Fruit fly (Drosophila melanogaster) whole organism, pupa: ENCODE measurements around the gene CG1317.

Experiments
- CG10348 ChIP-seq: fragments of 200-800 bp; sonication (Bioruptor generic); IDR thresholded peaks from 2 replicates; pipeline ENCODE4 v1.3.6; 2022; ENCODE audit warnings: missing biosample characterization, missing genetic modification characterization
- CG12605 ChIP-seq: fragments of 200-800 bp; sonication (Bioruptor generic); IDR thresholded peaks from 2 replicates; pipeline ENCODE4 v1.3.6; 2022; ENCODE audit warnings: missing biosample characterization, missing genetic modification characterization
- CG13204 ChIP-seq: fragments of 200-800 bp; sonication (Bioruptor generic); optimal IDR thresholded peaks from 2 replicates; lab custom pipeline; 2018; ENCODE audit warnings: missing biosample characterization, mild to moderate bottlenecking, missing genetic modification characterization, moderate library complexity
- CG14655 ChIP-seq: fragments of 200-800 bp; sonication (Bioruptor generic); optimal IDR thresholded peaks from 3 replicates; lab custom pipeline; 2017; ENCODE audit warnings: mild to moderate bottlenecking, missing biosample characterization, missing genetic modification reagents, missing genetic modification characterization
- CG15710 ChIP-seq: fragments of 200-800 bp; sonication (Bioruptor generic); optimal IDR thresholded peaks from 2 replicates; lab custom pipeline; 2018; ENCODE audit warnings: missing biosample characterization, mild to moderate bottlenecking, missing genetic modification characterization, moderate library complexity
- CG17806 ChIP-seq: fragments of 200-800 bp; sonication (Bioruptor generic); optimal IDR thresholded peaks from 2 replicates; lab custom pipeline; 2018; ENCODE audit warnings: missing biosample characterization, mild to moderate bottlenecking, missing genetic modification characterization, moderate library complexity
- CG32121 ChIP-seq: fragments of 200-800 bp; sonication (Bioruptor generic); IDR thresholded peaks from 2 replicates; pipeline ENCODE4 v1.3.6; 2022; ENCODE audit warnings: missing biosample characterization, missing genetic modification characterization
- CG34367 ChIP-seq: fragments of 200-800 bp; sonication (Bioruptor generic); optimal IDR thresholded peaks from 2 replicates; lab custom pipeline; 2018; ENCODE audit warnings: missing biosample characterization, mild to moderate bottlenecking, missing genetic modification characterization
- CG4496 ChIP-seq: fragments of 200-800 bp; sonication (Bioruptor generic); IDR thresholded peaks from 3 replicates; pipeline ENCODE4 v1.3.6; 2022; ENCODE audit warnings: missing biosample characterization, missing genetic modification characterization
- CG8159 ChIP-seq: fragments of 200-800 bp; sonication (Bioruptor generic); optimal IDR thresholded peaks from 3 replicates; lab custom pipeline; 2018; ENCODE audit warnings: missing biosample characterization, mild to moderate bottlenecking, missing genetic modification characterization, moderate library complexity
- CG8301 ChIP-seq: fragments of 200-800 bp; sonication (Bioruptor generic); optimal IDR thresholded peaks from 2 replicates; lab custom pipeline; 2018; ENCODE audit warnings: missing biosample characterization, mild to moderate bottlenecking, missing genetic modification characterization
- CG9948 ChIP-seq: fragments of 200-800 bp; sonication (Bioruptor generic); optimal IDR thresholded peaks from 2 replicates; lab custom pipeline; 2018; ENCODE audit warnings: missing biosample characterization, mild to moderate bottlenecking, missing genetic modification characterization, moderate library complexity
- D1 ChIP-seq: fragments of 200-800 bp; sonication (Bioruptor generic); optimal IDR thresholded peaks from 2 replicates; lab custom pipeline; 2018; ENCODE audit warnings: missing biosample characterization, mild to moderate bottlenecking, missing genetic modification characterization, moderate library complexity
- EcR ChIP-seq: fragments of 200-800 bp; sonication (Bioruptor generic); optimal IDR thresholded peaks from 3 replicates; lab custom pipeline; 2019; ENCODE audit warnings: missing biosample characterization, missing genetic modification characterization, mild to moderate bottlenecking, moderate library complexity, missing genetic modification reagents
- Ets98B ChIP-seq: fragments of 200-800 bp; sonication (Bioruptor generic); IDR thresholded peaks from 2 replicates; pipeline ENCODE4 v1.3.6; 2022; ENCODE audit warnings: missing biosample characterization, missing genetic modification characterization
- Pif1A ChIP-seq: fragments of 200-800 bp; sonication (Bioruptor generic); optimal IDR thresholded peaks from 3 replicates; lab custom pipeline; 2016; ENCODE audit warnings: missing biosample characterization, missing genetic modification characterization
- Pif1B ChIP-seq: fragments of 200-800 bp; sonication (Bioruptor generic); optimal IDR thresholded peaks from 3 replicates; lab custom pipeline; 2016; ENCODE audit warnings: missing biosample characterization, missing genetic modification characterization
- Snoo ChIP-seq: fragments of 200-800 bp; sonication (Bioruptor generic); optimal IDR thresholded peaks from 3 replicates; lab custom pipeline; 2017; ENCODE audit warnings: missing biosample characterization, mild to moderate bottlenecking, missing genetic modification characterization, inconsistent platforms
- fd96Ca ChIP-seq: fragments of 200-800 bp; sonication (Bioruptor generic); IDR thresholded peaks from 3 replicates; pipeline ENCODE4 v1.3.6; 2022; ENCODE audit warnings: missing biosample characterization, missing genetic modification characterization
- gl ChIP-seq: fragments of 200-800 bp; sonication (Bioruptor generic); optimal IDR thresholded peaks from 2 replicates; lab custom pipeline; 2018; ENCODE audit warnings: missing biosample characterization, mild to moderate bottlenecking, missing genetic modification characterization
- rn ChIP-seq: fragments of 200-800 bp; sonication (Bioruptor generic); IDR thresholded peaks from 2 replicates; pipeline ENCODE4 v1.3.6; 2022; ENCODE audit warnings: missing biosample characterization, missing genetic modification characterization

Gene CG1317

dm6 chr3L:2378549-2378948 lies 6.8 kb upstream of the CG1317 start:
- TF ChIP-seq D1 (tag; lab: Kevin White, UChicago) (no peak), CG10348 (GFP tag; lab: Robert Waterston, UW) (no peak), CG13204 (GFP tag; lab: Kevin White, UChicago) (no peak)

dm6 chr3L:2377114-2377783 lies 5.5 kb upstream of the CG1317 start, which contains the start of the genes CG15877 and Svil:
Gene CG15877, minus strand, starts transcription at chr3L:2377556.
Gene Svil, plus strand, starts transcription at chr3L:2377655.
- TF ChIP-seq Snoo: peak; percentile 3
- peak; percentile 70 for TF ChIP-seq CG12605 (GFP tag; lab: Robert Waterston, UW)
- no peak for TF ChIP-seq CG14655 (GFP tag; lab: Kevin White, UChicago)
- TF ChIP-seq rn (GFP tag; lab: Robert Waterston, UW): no peak
- no peak for TF ChIP-seq Ets98B (GFP tag; lab: Robert Waterston, UW)

dm6 chr3L:2373421-2374043 lies 1.8 kb upstream of the CG1317 start, which contains the start of the genes mRpL23 and CG9004:
Gene mRpL23, minus strand, starts transcription at chr3L:2373704.
Gene CG9004, plus strand, starts transcription at chr3L:2373728.
- peak; percentile 39 for TF ChIP-seq EcR (GFP tag; lab: Kevin White, UChicago)
- TF ChIP-seq Ets98B (GFP tag; lab: Robert Waterston, UW): peak; percentile 100
- TF ChIP-seq rn (GFP tag; lab: Robert Waterston, UW): peak; percentile 100
- peak; percentile 99 for TF ChIP-seq CG12605 (GFP tag; lab: Robert Waterston, UW)
- peak; percentile 96 for TF ChIP-seq gl (tag; lab: Kevin White, UChicago)
- peak; percentile 98 for TF ChIP-seq Pif1B (GFP tag; lab: Kevin White, UChicago)
- peak; percentile 100 for TF ChIP-seq fd96Ca (GFP tag; lab: Robert Waterston, UW)
- peak; percentile 99 for TF ChIP-seq CG10348 (GFP tag; lab: Robert Waterston, UW)
- TF ChIP-seq CG17806: peak; percentile 99
- TF ChIP-seq CG8159 (tag; lab: Kevin White, UChicago): peak; percentile 99
- peak; percentile 99 for TF ChIP-seq Snoo
- TF ChIP-seq CG9948: peak; percentile 99
- no peak for TF ChIP-seq D1 (tag; lab: Kevin White, UChicago)
- peak; percentile 99 for TF ChIP-seq CG34367
- peak; percentile 100 for TF ChIP-seq CG15710 (tag; lab: Kevin White, UChicago)
- peak; percentile 100 for TF ChIP-seq CG4496 (GFP tag; lab: Robert Waterston, UW)
- peak; percentile 100 for TF ChIP-seq CG32121 (GFP tag; lab: Robert Waterston, UW)
- peak; percentile 95 for TF ChIP-seq CG13204 (GFP tag; lab: Kevin White, UChicago)
- TF ChIP-seq Pif1A (GFP tag; lab: Kevin White, UChicago): peak; percentile 99
- peak; percentile 99 for TF ChIP-seq CG8301
- peak; percentile 99 for TF ChIP-seq CG14655 (GFP tag; lab: Kevin White, UChicago)

- TF ChIP-seq D1 (tag; lab: Kevin White, UChicago) (no peak), CG15710 (tag; lab: Kevin White, UChicago) (no peak), CG32121 (GFP tag; lab: Robert Waterston, UW) (no peak), Pif1A (GFP tag; lab: Kevin White, UChicago) (no peak), gl (tag; lab: Kevin White, UChicago) (no peak), EcR (GFP tag; lab: Kevin White, UChicago) (no peak), CG17806 (no peak), fd96Ca (GFP tag; lab: Robert Waterston, UW) (no peak), CG9948 (no peak), Snoo (no peak), CG13204 (GFP tag; lab: Kevin White, UChicago) (no peak), CG4496 (GFP tag; lab: Robert Waterston, UW) (no peak), Pif1B (GFP tag; lab: Kevin White, UChicago) (no peak)
Measured at dm6 chr3L:2360257-2360656, 11.5 kb downstream of the CG1317 start, which contains the start of gene CG13801. Gene CG13801, plus strand, starts transcription at chr3L:2360557.

dm6 chr3L:2332228-2332627 lies 39.5 kb downstream of the CG1317 start:
- TF ChIP-seq Pif1A (GFP tag; lab: Kevin White, UChicago) (no peak), CG13204 (GFP tag; lab: Kevin White, UChicago) (no peak), CG4496 (GFP tag; lab: Robert Waterston, UW) (no peak), D1 (tag; lab: Kevin White, UChicago) (no peak), CG10348 (GFP tag; lab: Robert Waterston, UW) (no peak), CG8301 (no peak)

- TF ChIP-seq fd96Ca (GFP tag; lab: Robert Waterston, UW) (no peak), gl (tag; lab: Kevin White, UChicago) (no peak), CG10348 (GFP tag; lab: Robert Waterston, UW) (no peak), D1 (tag; lab: Kevin White, UChicago) (no peak), Ets98B (GFP tag; lab: Robert Waterston, UW) (no peak), CG9948 (no peak), Pif1A (GFP tag; lab: Kevin White, UChicago) (no peak), CG13204 (GFP tag; lab: Kevin White, UChicago) (no peak), rn (GFP tag; lab: Robert Waterston, UW) (no peak), Snoo (no peak), CG15710 (tag; lab: Kevin White, UChicago) (no peak), CG12605 (GFP tag; lab: Robert Waterston, UW) (no peak), CG8301 (no peak), CG14655 (GFP tag; lab: Kevin White, UChicago) (no peak), CG17806 (no peak), CG4496 (GFP tag; lab: Robert Waterston, UW) (no peak), CG32121 (GFP tag; lab: Robert Waterston, UW) (no peak), Pif1B (GFP tag; lab: Kevin White, UChicago) (no peak), CG8159 (tag; lab: Kevin White, UChicago) (no peak), CG34367 (no peak)
Measured at dm6 chr3L:2328804-2329203, 42.9 kb downstream of the CG1317 start.
